Fruit fly (Drosophila melanogaster): ENCODE data around the gene JMJD7.

Gene JMJD7

dm6 chr3L:13486041-13486859, 36.2 kb upstream of the JMJD7 start, which contains the start of the genes Abp1 and Tgi (continued):
- TF ChIP-seq CG13775 (GFP tag; optimal IDR thresholded peaks at IDR 0.05) (no peak), dysf (GFP tag; IDR thresholded peaks at IDR 0.05) (no peak), Poxn (GFP tag; IDR thresholded peaks at IDR 0.05) (no peak), CkIIα-i1 (GFP tag; IDR thresholded peaks at IDR 0.05) (no peak), cato (GFP tag; optimal IDR thresholded peaks at IDR 0.05; ENCODE audit: borderline replicate concordance) (no peak), CG10209 (GFP tag; optimal IDR thresholded peaks at IDR 0.05) (peak; percentile 15), CG34376 (GFP tag; optimal IDR thresholded peaks at IDR 0.05) (no peak), NfI (GFP tag; optimal IDR thresholded peaks at IDR 0.05) (peak; percentile 26), Sry-δ (GFP tag; optimal IDR thresholded peaks at IDR 0.05) (peak; percentile 93), CG7963 (GFP tag; IDR thresholded peaks at IDR 0.05; ENCODE audit: partially characterized antibody) (peak; percentile 84), CG10431 (GFP tag; optimal IDR thresholded peaks at IDR 0.05) (no peak), row (GFP tag; IDR thresholded peaks at IDR 0.05) (peak; percentile 33), Spps (tag; optimal IDR thresholded peaks at IDR 0.05) (no peak), CG8089 (GFP tag; optimal IDR thresholded peaks at IDR 0.05) (no peak), CG2875 (GFP tag; optimal IDR thresholded peaks at IDR 0.05) (no peak), CG18599 (GFP tag; optimal IDR thresholded peaks at IDR 0.05) (no peak), eve (GFP tag; optimal IDR thresholded peaks at IDR 0.05) (no peak), stwl (tag; optimal IDR thresholded peaks at IDR 0.05) (peak; percentile 33), CG8281 (tag; optimal IDR thresholded peaks at IDR 0.05) (no peak), Blimp-1 (GFP tag; optimal IDR thresholded peaks at IDR 0.05) (no peak), CG11560 (tag; IDR thresholded peaks at IDR 0.05) (no peak), odd (GFP tag; optimal IDR thresholded peaks at IDR 0.05) (no peak), CG3726 (GFP tag; IDR thresholded peaks at IDR 0.05) (no peak), CG13624 (GFP tag; optimal IDR thresholded peaks at IDR 0.05) (peak; percentile 60), Gsc (GFP tag; IDR thresholded peaks at IDR 0.05) (no peak), gce (GFP tag; IDR thresholded peaks at IDR 0.05) (no peak), usp (GFP tag; optimal IDR thresholded peaks at IDR 0.05) (no peak), Lim3 (GFP tag; IDR thresholded peaks at IDR 0.05) (no peak), da (GFP tag; optimal IDR thresholded peaks at IDR 0.05) (no peak), CG33557 (GFP tag; optimal IDR thresholded peaks at IDR 0.05) (no peak), CG4730 (GFP tag; IDR thresholded peaks at IDR 0.05) (no peak), gfzf (GFP tag; optimal IDR thresholded peaks at IDR 0.05) (peak; percentile 45), crol (GFP tag; IDR thresholded peaks at IDR 0.05) (no peak), Xbp1 (GFP tag; optimal IDR thresholded peaks at IDR 0.05) (peak; percentile 10), CG17361 (GFP tag; IDR thresholded peaks at IDR 0.05) (peak; percentile 34; the same call in 2 of the 3 replicates), Rx (GFP tag; IDR thresholded peaks at IDR 0.05) (no peak), Vsx1 (GFP tag; optimal IDR thresholded peaks at IDR 0.05) (no peak), CG7745 (tag; optimal IDR thresholded peaks at IDR 0.05) (no peak), Hmx (GFP tag; optimal IDR thresholded peaks at IDR 0.05) (no peak), Dref (GFP tag; IDR thresholded peaks at IDR 0.05) (peak; percentile 93), her (GFP tag; optimal IDR thresholded peaks at IDR 0.05) (peak; percentile 36), Dbx (GFP tag; IDR thresholded peaks at IDR 0.05) (peak; percentile 54; the same call in 2 of the 3 replicates), Hmr (GFP tag; optimal IDR thresholded peaks at IDR 0.05) (peak; percentile 65), rib (GFP tag; IDR thresholded peaks at IDR 0.05) (peak; percentile 66; the same call in 1 of the 2 replicates), tio (GFP tag; optimal IDR thresholded peaks at IDR 0.05) (no peak), sr (GFP tag; IDR thresholded peaks at IDR 0.05) (peak; percentile 58; the same call in 1 of the 3 replicates), CG7839 (tag; optimal IDR thresholded peaks at IDR 0.05) (peak; percentile 44), prd (optimal IDR thresholded peaks at IDR 0.05) (no peak), prd (GFP tag; IDR thresholded peaks at IDR 0.05) (peak; percentile 21; the same call in 1 of the 3 replicates), TFAM (GFP tag; optimal IDR thresholded peaks at IDR 0.05) (no peak)

Data from whole organism, embryonic.